Fruit fly (Drosophila melanogaster) whole organism, embryonic: ENCODE measurements around the gene Fign.

ENCODE experiments used
- Abd-B ChIP-seq: fragments of 200-800 bp; sonication (Bioruptor generic); optimal IDR thresholded peaks from 2 replicates; lab custom pipeline; 2018; ENCODE audit warnings: missing biosample characterization, mild to moderate bottlenecking, missing genetic modification characterization, moderate library complexity
- Asciz ChIP-seq: fragments of 200-800 bp; sonication (Bioruptor generic); optimal IDR thresholded peaks from 2 replicates; lab custom pipeline; 2017; ENCODE audit warnings: missing biosample characterization, mild to moderate bottlenecking, missing genetic modification characterization, missing genetic modification reagents
- BEAF-32 ChIP-seq: fragments of 200-800 bp; sonication (Bioruptor generic); optimal IDR thresholded peaks from 3 replicates; lab custom pipeline; 2017; ENCODE audit warnings: missing biosample characterization, missing genetic modification characterization, mild to moderate bottlenecking, moderate library complexity, missing genetic modification reagents
- BtbVII ChIP-seq: fragments of 200-800 bp; sonication (Bioruptor generic); optimal IDR thresholded peaks from 3 replicates; lab custom pipeline; 2017; ENCODE audit warnings: missing biosample characterization, mild to moderate bottlenecking, missing genetic modification characterization
- CG10209 ChIP-seq: fragments of 200-800 bp; sonication (Bioruptor generic); optimal IDR thresholded peaks from 3 replicates; lab custom pipeline; 2017; ENCODE audit warnings: missing biosample characterization, mild to moderate bottlenecking, missing genetic modification characterization, missing genetic modification reagents
- CG10565 ChIP-seq: fragments of 200-800 bp; sonication (Bioruptor generic); optimal IDR thresholded peaks from 3 replicates; lab custom pipeline; 2016; ENCODE audit warnings: missing biosample characterization, mild to moderate bottlenecking, missing genetic modification characterization
- CG13894 ChIP-seq: fragments of 200-800 bp; sonication (Bioruptor generic); optimal IDR thresholded peaks from 3 replicates; lab custom pipeline; 2018; ENCODE audit warnings: missing biosample characterization, mild to moderate bottlenecking, missing genetic modification characterization, moderate library complexity
- CG15269 ChIP-seq: fragments of 200-800 bp; sonication (Bioruptor generic); optimal IDR thresholded peaks from 2 replicates; lab custom pipeline; 2018; ENCODE audit warnings: missing biosample characterization, mild to moderate bottlenecking, missing genetic modification characterization, moderate library complexity
- CG17385 ChIP-seq: fragments of 200-800 bp; sonication (Bioruptor generic); optimal IDR thresholded peaks from 3 replicates; lab custom pipeline; 2018; ENCODE audit warnings: missing biosample characterization, mild to moderate bottlenecking, missing genetic modification characterization
- CG17568 ChIP-seq: fragments of 200-800 bp; sonication (Bioruptor generic); optimal IDR thresholded peaks from 2 replicates; lab custom pipeline; 2018; ENCODE audit warnings: missing biosample characterization, mild to moderate bottlenecking, missing genetic modification characterization, moderate library complexity
- CG18011 ChIP-seq: fragments of 200-800 bp; sonication (Bioruptor generic); optimal IDR thresholded peaks from 2 replicates; lab custom pipeline; 2017; ENCODE audit warnings: missing biosample characterization, missing genetic modification characterization, mild to moderate bottlenecking, moderate library complexity, missing genotype
- CG18262 ChIP-seq: fragments of 200-800 bp; optimal IDR thresholded peaks from 3 replicates; lab custom pipeline; 2019; ENCODE audit warnings: missing biosample characterization, mild to moderate bottlenecking, missing genetic modification characterization, moderate library complexity
- CG18599 ChIP-seq: fragments of 200-800 bp; sonication (Bioruptor generic); optimal IDR thresholded peaks from 3 replicates; lab custom pipeline; 2017; ENCODE audit warnings: missing biosample characterization, missing genetic modification characterization, mild to moderate bottlenecking, moderate library complexity, missing genetic modification reagents
- CG18619 ChIP-seq: fragments of 200-800 bp; sonication (Bioruptor generic); optimal IDR thresholded peaks from 3 replicates; lab custom pipeline; 2017; ENCODE audit warnings: missing biosample characterization, mild to moderate bottlenecking, missing genetic modification characterization
- CG3281 ChIP-seq: fragments of 200-800 bp; sonication (Bioruptor generic); optimal IDR thresholded peaks from 3 replicates; lab custom pipeline; 2017; ENCODE audit warnings: missing biosample characterization, mild to moderate bottlenecking, missing genetic modification characterization
- CG3407 ChIP-seq: fragments of 200-800 bp; sonication (Bioruptor generic); optimal IDR thresholded peaks from 2 replicates; lab custom pipeline; 2018; ENCODE audit warnings: missing biosample characterization, mild to moderate bottlenecking, missing genetic modification characterization
- CG4404 ChIP-seq: fragments of 200-800 bp; sonication (Bioruptor generic); IDR thresholded peaks from 2 replicates; pipeline ENCODE4 v1.3.6; 2022; ENCODE audit warnings: missing biosample characterization, missing genetic modification characterization
- CG4424 ChIP-seq: fragments of 200-800 bp; sonication (Bioruptor generic); optimal IDR thresholded peaks from 3 replicates; lab custom pipeline; 2016; ENCODE audit warnings: missing biosample characterization, missing genetic modification characterization
- CG5180 ChIP-seq: fragments of 200-800 bp; sonication (Bioruptor generic); optimal IDR thresholded peaks from 3 replicates; lab custom pipeline; 2017; ENCODE audit warnings: missing biosample characterization, missing genetic modification characterization, mild to moderate bottlenecking, moderate library complexity, missing genetic modification reagents
- CG5245 ChIP-seq: fragments of 200-800 bp; sonication (Bioruptor generic); optimal IDR thresholded peaks from 3 replicates; lab custom pipeline; 2016; ENCODE audit warnings: missing biosample characterization, missing genetic modification characterization
- CG6813 ChIP-seq: fragments of 200-800 bp; sonication (Bioruptor generic); optimal IDR thresholded peaks from 2 replicates; lab custom pipeline; 2017; ENCODE audit warnings: missing biosample characterization, missing genetic modification characterization, mild to moderate bottlenecking, moderate library complexity, missing genetic modification reagents
- CG6854 ChIP-seq: fragments of 200-800 bp; sonication (Bioruptor generic); optimal IDR thresholded peaks from 3 replicates; lab custom pipeline; 2017; ENCODE audit warnings: missing biosample characterization, mild to moderate bottlenecking, missing genetic modification characterization
- CG7928 ChIP-seq: fragments of 200-800 bp; sonication (Bioruptor generic); optimal IDR thresholded peaks from 2 replicates; lab custom pipeline; 2017; ENCODE audit warnings: missing biosample characterization, mild to moderate bottlenecking, missing genetic modification characterization
- Drgx ChIP-seq: fragments of 200-800 bp; sonication (Bioruptor generic); IDR thresholded peaks from 2 replicates; pipeline ENCODE4 v1.3.6; 2022; ENCODE audit warnings: missing biosample characterization, missing genetic modification characterization
- E2f1 ChIP-seq: fragments of 200-800 bp; sonication (Bioruptor generic); IDR thresholded peaks from 2 replicates; pipeline ENCODE4 v1.3.6; 2022; ENCODE audit warnings: missing biosample characterization, missing genetic modification characterization
- Fer2 ChIP-seq: fragments of 200-800 bp; sonication (Bioruptor generic); optimal IDR thresholded peaks from 2 replicates; lab custom pipeline; 2018; ENCODE audit warnings: missing biosample characterization, mild to moderate bottlenecking, missing genetic modification characterization, moderate library complexity
- Fer3 ChIP-seq: fragments of 200-800 bp; sonication (Bioruptor generic); optimal IDR thresholded peaks from 2 replicates; lab custom pipeline; 2018; ENCODE audit warnings: missing biosample characterization, mild to moderate bottlenecking, missing genetic modification characterization, moderate library complexity
- GATAe ChIP-seq: fragments of 200-800 bp; sonication (Bioruptor generic); conservative IDR thresholded peaks from 2 replicates; pipeline ENCODE4 v1.3.6; 2022; ENCODE audit warnings: missing biosample characterization, missing genetic modification characterization
- Mad ChIP-seq: fragments of 200-800 bp; sonication (Bioruptor generic); optimal IDR thresholded peaks from 2 replicates; lab custom pipeline; 2016; ENCODE audit warnings: missing biosample characterization, missing genetic modification characterization
- Mes4 ChIP-seq: fragments of 200-800 bp; sonication (Bioruptor generic); optimal IDR thresholded peaks from 2 replicates; lab custom pipeline; 2016; ENCODE audit warnings: missing biosample characterization, missing genetic modification characterization
- Ravus ChIP-seq: fragments of 200-800 bp; sonication (Bioruptor generic); IDR thresholded peaks from 2 replicates; pipeline ENCODE4 v1.3.6; 2022; ENCODE audit warnings: missing biosample characterization, missing genetic modification characterization
- Vsx1 ChIP-seq: fragments of 200-800 bp; sonication (Bioruptor generic); optimal IDR thresholded peaks from 2 replicates; lab custom pipeline; 2017; ENCODE audit warnings: missing biosample characterization, mild to moderate bottlenecking, missing genetic modification characterization, missing genetic modification reagents
- cas ChIP-seq: fragments of 200-800 bp; sonication (Bioruptor generic); IDR thresholded peaks from 2 replicates; pipeline ENCODE4 v1.3.6; 2022; ENCODE audit warnings: missing biosample characterization, missing genetic modification characterization
- dan ChIP-seq: fragments of 200-800 bp; sonication (Bioruptor generic); IDR thresholded peaks from 2 replicates; pipeline ENCODE4 v1.3.6; 2022; ENCODE audit warnings: missing biosample characterization, missing genetic modification characterization
- ems ChIP-seq: fragments of 200-800 bp; sonication (Bioruptor generic); optimal IDR thresholded peaks from 3 replicates; lab custom pipeline; 2016; ENCODE audit warnings: missing biosample characterization, missing genetic modification characterization
- fd64A ChIP-seq: fragments of 200-800 bp; sonication (Bioruptor generic); optimal IDR thresholded peaks from 3 replicates; lab custom pipeline; 2018; ENCODE audit warnings: missing biosample characterization, mild to moderate bottlenecking, missing genetic modification characterization
- gcm2 ChIP-seq: fragments of 200-800 bp; sonication (Bioruptor generic); optimal IDR thresholded peaks from 2 replicates; lab custom pipeline; 2016; ENCODE audit warnings: missing biosample characterization, missing genetic modification characterization
- gt ChIP-seq: fragments of 200-800 bp; sonication (Bioruptor generic); IDR thresholded peaks from 2 replicates; pipeline ENCODE4 v1.3.6; 2022; ENCODE audit warnings: missing biosample characterization, missing genetic modification characterization
- lab ChIP-seq: fragments of 200-800 bp; sonication (Bioruptor generic); optimal IDR thresholded peaks from 3 replicates; lab custom pipeline; 2017; ENCODE audit warnings: missing biosample characterization, missing genetic modification characterization, mild to moderate bottlenecking, moderate library complexity, missing genetic modification reagents
- mirr ChIP-seq: fragments of 200-800 bp; sonication (Bioruptor generic); optimal IDR thresholded peaks from 3 replicates; lab custom pipeline; 2018; ENCODE audit warnings: missing biosample characterization, mild to moderate bottlenecking, missing genetic modification characterization
- nau ChIP-seq: fragments of 200-800 bp; sonication (Bioruptor generic); optimal IDR thresholded peaks from 3 replicates; lab custom pipeline; 2017; ENCODE audit warnings: missing biosample characterization, mild to moderate bottlenecking, missing genetic modification characterization, missing genetic modification reagents
- pfk ChIP-seq: fragments of 200-800 bp; sonication (Bioruptor generic); optimal IDR thresholded peaks from 2 replicates; lab custom pipeline; 2018; ENCODE audit warnings: missing biosample characterization, mild to moderate bottlenecking, missing genetic modification characterization, moderate library complexity
- pros ChIP-seq: fragments of 200-800 bp; sonication (Bioruptor generic); optimal IDR thresholded peaks from 3 replicates; lab custom pipeline; 2019; ENCODE audit warnings: missing biosample characterization, mild to moderate bottlenecking, missing genetic modification characterization, moderate library complexity
- schlank ChIP-seq: fragments of 200-800 bp; sonication (Bioruptor generic); optimal IDR thresholded peaks from 2 replicates; lab custom pipeline; 2018; ENCODE audit warnings: missing biosample characterization, mild to moderate bottlenecking, missing genetic modification characterization
- scrt ChIP-seq: fragments of 200-800 bp; sonication (Bioruptor generic); optimal IDR thresholded peaks from 2 replicates; lab custom pipeline; 2018; ENCODE audit warnings: missing biosample characterization, mild to moderate bottlenecking, missing genetic modification characterization, moderate library complexity
- sqz ChIP-seq: fragments of 200-800 bp; sonication (Bioruptor generic); optimal IDR thresholded peaks from 3 replicates; lab custom pipeline; 2018; ENCODE audit warnings: missing biosample characterization, mild to moderate bottlenecking, missing genetic modification characterization
- ssp ChIP-seq: fragments of 200-800 bp; sonication (Bioruptor generic); IDR thresholded peaks from 2 replicates; pipeline ENCODE4 v1.3.6; 2022; ENCODE audit warnings: missing biosample characterization, missing genetic modification characterization
- tgo ChIP-seq: fragments of 200-800 bp; sonication (Bioruptor generic); IDR thresholded peaks from 3 replicates; pipeline ENCODE4 v1.3.6; 2022; ENCODE audit warnings: missing biosample characterization, missing genetic modification characterization
- zen ChIP-seq: fragments of 200-800 bp; sonication (Bioruptor generic); optimal IDR thresholded peaks from 3 replicates; lab custom pipeline; 2018; ENCODE audit warnings: missing biosample characterization, mild to moderate bottlenecking, missing genetic modification characterization, moderate library complexity

Gene Fign

DNA sequence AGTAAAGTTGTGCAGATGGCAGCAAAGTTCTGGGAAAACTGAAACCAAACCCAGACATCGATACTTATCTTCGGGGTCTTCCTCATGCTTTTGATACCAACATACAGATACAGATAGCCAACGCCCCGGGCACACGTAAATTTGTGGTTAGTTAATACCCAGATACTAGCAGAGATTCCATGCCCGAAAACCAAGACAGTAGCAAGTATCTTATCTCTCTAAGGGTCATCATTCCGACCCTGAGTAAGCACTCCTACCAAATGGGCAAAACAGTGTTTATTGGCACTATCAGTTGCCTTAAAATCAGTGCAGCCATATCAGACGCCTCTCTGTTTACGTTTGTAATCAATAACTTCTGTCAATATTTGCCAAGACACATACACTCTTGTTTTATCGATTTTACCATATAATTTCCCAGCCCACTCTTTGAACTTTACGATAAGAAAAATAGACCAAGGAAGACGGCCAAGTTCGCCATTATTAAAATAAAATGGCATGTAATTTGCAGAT, 39.1 kb downstream of the Fign start, which contains the start of gene OtopLb (continued):
- TF ChIP-seq pros (GFP tag; lab: Kevin White, UChicago): no peak
- TF ChIP-seq Mad (GFP tag; lab: Kevin White, UChicago): no peak
- peak; percentile 31 for TF ChIP-seq nau (GFP tag; lab: Kevin White, UChicago)
- TF ChIP-seq ems (GFP tag; lab: Kevin White, UChicago): no peak
- TF ChIP-seq CG17568 (GFP tag; lab: Kevin White, UChicago): peak; percentile 53
- no peak for TF ChIP-seq Mes4 (GFP tag; lab: Kevin White, UChicago)
- no peak for TF ChIP-seq Fer2 (tag; lab: Kevin White, UChicago)
- TF ChIP-seq cas (GFP tag; lab: Robert Waterston, UW): no peak
- TF ChIP-seq CG3281 (GFP tag; lab: Kevin White, UChicago): peak; percentile 53
- no peak for TF ChIP-seq Ravus (GFP tag; lab: Robert Waterston, UW)
- TF ChIP-seq CG3407: peak; percentile 36
- peak; percentile 10 for TF ChIP-seq CG17385
- no peak for TF ChIP-seq CG4424 (GFP tag; lab: Kevin White, UChicago)
- peak; percentile 92 for TF ChIP-seq lab (GFP tag; lab: Kevin White, UChicago)
- peak; percentile 10 for TF ChIP-seq CG15269 (tag; lab: Kevin White, UChicago)
- TF ChIP-seq sqz (GFP tag; lab: Kevin White, UChicago): peak; percentile 36
- TF ChIP-seq BtbVII (GFP tag; lab: Kevin White, UChicago): peak; percentile 73
- TF ChIP-seq CG7928: peak; percentile 22
- peak; percentile 59 for TF ChIP-seq Asciz (GFP tag; lab: Kevin White, UChicago)
- TF ChIP-seq CG18599 (GFP tag; lab: Kevin White, UChicago): peak; percentile 69
- no peak for TF ChIP-seq Abd-B (GFP tag; lab: Kevin White, UChicago)
- TF ChIP-seq scrt: peak; percentile 30
- no peak for TF ChIP-seq Drgx (GFP tag; lab: Robert Waterston, UW)
- TF ChIP-seq BEAF-32 (GFP tag; lab: Kevin White, UChicago): no peak
- no peak for TF ChIP-seq ssp (GFP tag; lab: Robert Waterston, UW)
- no peak for TF ChIP-seq CG5245 (GFP tag; lab: Kevin White, UChicago)
- no peak for TF ChIP-seq CG18011 (GFP tag; lab: Kevin White, UChicago)
- no peak for TF ChIP-seq gcm2 (GFP tag; lab: Kevin White, UChicago)
- no peak for TF ChIP-seq zen (tag; lab: Kevin White, UChicago)
- TF ChIP-seq tgo (GFP tag; lab: Robert Waterston, UW): no peak
- TF ChIP-seq mirr (GFP tag; lab: Kevin White, UChicago): peak; percentile 87
- TF ChIP-seq pfk (GFP tag; lab: Kevin White, UChicago): peak; percentile 13
- TF ChIP-seq CG5180 (GFP tag; lab: Kevin White, UChicago): peak; percentile 45
- TF ChIP-seq E2f1 (GFP tag; lab: Robert Waterston, UW): no peak
- peak; percentile 34 for TF ChIP-seq Fer3 (tag; lab: Kevin White, UChicago)
- TF ChIP-seq dan (GFP tag; lab: Robert Waterston, UW): no peak
- TF ChIP-seq CG18619: no peak
- peak; percentile 45 for TF ChIP-seq schlank (tag; lab: Kevin White, UChicago)
- TF ChIP-seq CG18262 (tag; lab: Kevin White, UChicago): no peak
- peak; percentile 39 for TF ChIP-seq CG6854 (GFP tag; lab: Kevin White, UChicago)
- peak; percentile 36; the same call in 1 of the 2 replicates for TF ChIP-seq GATAe (GFP tag; lab: Robert Waterston, UW)
- peak; percentile 65 for TF ChIP-seq CG6813 (GFP tag; lab: Kevin White, UChicago)
- TF ChIP-seq gt (GFP tag; lab: Robert Waterston, UW): no peak
- no peak for TF ChIP-seq CG4404 (GFP tag; lab: Robert Waterston, UW)
- peak; percentile 53 for TF ChIP-seq Vsx1 (GFP tag; lab: Kevin White, UChicago)
- TF ChIP-seq CG10565 (GFP tag; lab: Kevin White, UChicago): no peak
- TF ChIP-seq CG13894 (tag; lab: Kevin White, UChicago): peak; percentile 23
- peak; percentile 22 for TF ChIP-seq CG10209
- peak; percentile 50 for TF ChIP-seq fd64A (GFP tag; lab: Kevin White, UChicago)
